Worm (Caenorhabditis elegans) whole organism, late embryonic: ENCODE results near the gene nmur-1.
A peak's percentile ranks its signal among the peaks of the same experiment; 100 is the strongest.

Experiments used
- C08G9.2 ChIP-seq: sonication (generic microtip); optimal IDR thresholded peaks from 2 replicates; lab custom pipeline; 2016; ENCODE audit warnings: mild to moderate bottlenecking, missing genetic modification characterization, moderate library complexity, missing compliant biosample characterization
- C38D4.7 ChIP-seq: fragments of 200-800 bp; sonication (Bioruptor generic); optimal IDR thresholded peaks from 2 replicates; lab custom pipeline; 2018; ENCODE audit warnings: mild to moderate bottlenecking, missing genetic modification characterization, moderate library complexity, missing compliant biosample characterization
- K02D7.2 ChIP-seq: sonication (generic microtip); optimal IDR thresholded peaks from 2 replicates; lab custom pipeline; 2017; ENCODE audit warnings: mild to moderate bottlenecking, missing genetic modification characterization, missing compliant biosample characterization
- K09A11.1 ChIP-seq: sonication (generic microtip); optimal IDR thresholded peaks from 2 replicates; lab custom pipeline; 2017; ENCODE audit warnings: antibody characterized with exemption, mild to moderate bottlenecking, missing genetic modification characterization, missing compliant biosample characterization; ENCODE audit not compliant: insufficient read depth
- T23F11.4 ChIP-seq: fragments of 200-800 bp; sonication (Bioruptor generic); optimal IDR thresholded peaks from 2 replicates; lab custom pipeline; 2018; ENCODE audit warnings: mild to moderate bottlenecking, missing genetic modification characterization, missing compliant biosample characterization
- ceh-19 ChIP-seq: fragments of 200-800 bp; sonication (Bioruptor generic); optimal IDR thresholded peaks from 2 replicates; lab custom pipeline; 2018; ENCODE audit warnings: mild to moderate bottlenecking, missing genetic modification characterization, missing compliant biosample characterization
- ceh-2 ChIP-seq: sonication (generic microtip); optimal IDR thresholded peaks from 2 replicates; lab custom pipeline; 2016; ENCODE audit warnings: missing genotype, missing genetic modification characterization, missing compliant biosample characterization
- ceh-24 ChIP-seq: sonication (generic microtip); optimal IDR thresholded peaks from 2 replicates; lab custom pipeline; 2016; ENCODE audit warnings: mild to moderate bottlenecking, missing genetic modification characterization, missing compliant biosample characterization
- ceh-30 ChIP-seq: fragments of 150-350 bp; optimal IDR thresholded peaks from 2 replicates; lab custom pipeline; 2014; ENCODE audit warnings: missing biosample characterization, missing genetic modification characterization
- ceh-31 ChIP-seq: sonication (generic microtip); optimal IDR thresholded peaks from 2 replicates; lab custom pipeline; 2016; ENCODE audit warnings: missing genetic modification characterization, missing compliant biosample characterization
- ceh-34 ChIP-seq: sonication (generic microtip); optimal IDR thresholded peaks from 2 replicates; lab custom pipeline; 2016; ENCODE audit warnings: mild to moderate bottlenecking, missing genetic modification characterization, missing compliant biosample characterization
- ceh-45 ChIP-seq: fragments of 200-800 bp; sonication (Bioruptor generic); IDR thresholded peaks from 2 replicates; pipeline ENCODE4 v1.3.6; 2022; ENCODE audit warnings: missing genetic modification reagents, missing genetic modification characterization, missing compliant biosample characterization
- ceh-48 ChIP-seq: sonication (generic microtip); optimal IDR thresholded peaks from 2 replicates; lab custom pipeline; 2016; ENCODE audit warnings: missing genetic modification characterization, inconsistent platforms, missing compliant biosample characterization
- ceh-9 ChIP-seq: sonication (generic microtip); optimal IDR thresholded peaks from 2 replicates; lab custom pipeline; 2016; ENCODE audit warnings: mild to moderate bottlenecking, missing genetic modification characterization, inconsistent platforms, missing compliant biosample characterization
- elt-2 ChIP-seq: sonication (generic microtip); optimal IDR thresholded peaks from 2 replicates; lab custom pipeline; 2016; ENCODE audit warnings: missing genetic modification reagents, missing genetic modification characterization, missing compliant biosample characterization
- ets-4 ChIP-seq: sonication (generic microtip); optimal IDR thresholded peaks from 2 replicates; lab custom pipeline; 2016; ENCODE audit warnings: missing genetic modification characterization, missing compliant biosample characterization
- fkh-10 ChIP-seq: fragments of 150-350 bp; optimal IDR thresholded peaks from 2 replicates; lab custom pipeline; 2014; ENCODE audit warnings: missing biosample characterization, missing genetic modification reagents, missing genetic modification characterization
- fkh-6 ChIP-seq: sonication (generic microtip); optimal IDR thresholded peaks from 2 replicates; lab custom pipeline; 2016; ENCODE audit warnings: missing genetic modification characterization, missing compliant biosample characterization
- hlh-8 ChIP-seq: sonication (generic microtip); optimal IDR thresholded peaks from 2 replicates; lab custom pipeline; 2016; ENCODE audit warnings: missing genotype, missing genetic modification characterization, missing compliant biosample characterization
- lim-6 ChIP-seq: sonication (generic microtip); optimal IDR thresholded peaks from 2 replicates; lab custom pipeline; 2016; ENCODE audit warnings: missing genetic modification characterization, missing compliant biosample characterization
- mec-3 ChIP-seq: sonication (generic microtip); optimal IDR thresholded peaks from 2 replicates; lab custom pipeline; 2016; ENCODE audit warnings: borderline replicate concordance, missing genetic modification characterization, missing compliant biosample characterization
- nhr-11 ChIP-seq: fragments of 150-350 bp; optimal IDR thresholded peaks from 2 replicates; lab custom pipeline; 2014; ENCODE audit warnings: missing biosample characterization, missing genetic modification characterization
- npax-4 ChIP-seq: sonication (generic microtip); optimal IDR thresholded peaks from 2 replicates; lab custom pipeline; 2016; ENCODE audit warnings: missing genetic modification characterization, missing compliant biosample characterization
- odd-2 ChIP-seq: sonication (generic microtip); optimal IDR thresholded peaks from 2 replicates; lab custom pipeline; 2017; ENCODE audit warnings: antibody characterized with exemption, mild to moderate bottlenecking, missing genetic modification characterization, missing compliant biosample characterization
- pax-1 ChIP-seq: fragments of 150-350 bp; optimal IDR thresholded peaks from 2 replicates; lab custom pipeline; 2014; ENCODE audit warnings: missing biosample characterization, missing genetic modification characterization
- pha-2 ChIP-seq: sonication (generic microtip); optimal IDR thresholded peaks from 2 replicates; lab custom pipeline; 2017; ENCODE audit warnings: mild to moderate bottlenecking, missing genetic modification characterization, missing compliant biosample characterization
- pha-4 ChIP-seq: fragments of 150-350 bp; optimal IDR thresholded peaks from 2 replicates; lab custom pipeline; 2018; ENCODE audit warnings: missing biosample characterization, missing genetic modification reagents, missing genetic modification characterization
- rnt-1 ChIP-seq: sonication (generic microtip); optimal IDR thresholded peaks from 2 replicates; lab custom pipeline; 2016; ENCODE audit warnings: missing genetic modification characterization, missing compliant biosample characterization
- sdc-2 ChIP-seq: sonication (generic microtip); optimal IDR thresholded peaks from 2 replicates; lab custom pipeline; 2016; ENCODE audit warnings: missing genotype, missing genetic modification characterization, missing compliant biosample characterization
- sox-4 ChIP-seq: sonication (generic microtip); optimal IDR thresholded peaks from 2 replicates; lab custom pipeline; 2017; ENCODE audit warnings: mild to moderate bottlenecking, missing genetic modification characterization, inconsistent platforms, missing compliant biosample characterization
- syd-9 ChIP-seq: sonication (generic microtip); optimal IDR thresholded peaks from 2 replicates; lab custom pipeline; 2016; ENCODE audit warnings: mild to moderate bottlenecking, missing genetic modification characterization, moderate library complexity, missing compliant biosample characterization
- tbx-7 ChIP-seq: sonication (generic microtip); optimal IDR thresholded peaks from 2 replicates; lab custom pipeline; 2016; ENCODE audit warnings: missing genotype, missing genetic modification characterization, missing compliant biosample characterization
- ttx-3 ChIP-seq: sonication (generic microtip); optimal IDR thresholded peaks from 2 replicates; lab custom pipeline; 2016; ENCODE audit warnings: missing genetic modification reagents, missing genetic modification characterization, missing compliant biosample characterization
- unc-42 ChIP-seq: sonication (generic microtip); optimal IDR thresholded peaks from 2 replicates; lab custom pipeline; 2016; ENCODE audit warnings: missing genotype, missing genetic modification characterization, missing compliant biosample characterization
- unc-55 ChIP-seq: sonication (generic microtip); optimal IDR thresholded peaks from 2 replicates; lab custom pipeline; 2017; ENCODE audit warnings: missing biosample characterization, missing genetic modification reagents, missing genetic modification characterization

nmur-1 gene

ce11 chrX:8980676-8981075 is at the start of gene nmur-1:
TSS of gene nmur-1 (plus strand) at chrX:8980976.
- TF ChIP-seq hlh-8 (tag; lab: Kevin White, UChicago) (no peak), elt-2 (tag; lab: Kevin White, UChicago) (no peak), ceh-9 (tag; lab: Kevin White, UChicago) (no peak), npax-4 (tag; lab: Kevin White, UChicago) (no peak), K09A11.1 (tag; lab: Kevin White, UChicago) (no peak), ceh-24 (tag; lab: Kevin White, UChicago) (no peak), odd-2 (tag; lab: Kevin White, UChicago) (no peak), pha-4 (tag; lab: Kevin White, UChicago) (no peak), unc-42 (tag; lab: Kevin White, UChicago) (no peak), sox-4 (tag; lab: Kevin White, UChicago) (no peak), ceh-45 (GFP tag; lab: Robert Waterston, UW) (no peak), nhr-11 (tag; lab: Kevin White, UChicago) (no peak)

ce11 chrX:8931647-8932046 is 49.1 kb upstream of the nmur-1 start:
- no peak for TF ChIP-seq pha-2 (tag; lab: Kevin White, UChicago)

ce11 chrX:8932387-8932786 is 48.4 kb upstream of the nmur-1 start:
- TF ChIP-seq ttx-3 (tag; lab: Kevin White, UChicago): no peak
- peak; percentile 87 for TF ChIP-seq elt-2 (tag; lab: Kevin White, UChicago)

ce11 chrX:8933508-8933907 is 47.3 kb upstream of the nmur-1 start:
- TF ChIP-seq ttx-3 (tag; lab: Kevin White, UChicago): no peak
- TF ChIP-seq mec-3 (tag; lab: Kevin White, UChicago): no peak
- no peak for TF ChIP-seq ceh-30 (tag; lab: Kevin White, UChicago)
- TF ChIP-seq ceh-31 (tag; lab: Kevin White, UChicago): no peak
- TF ChIP-seq unc-55 (GFP tag; lab: Kevin White, UChicago): no peak
- no peak for TF ChIP-seq fkh-10
- no peak for TF ChIP-seq elt-2 (tag; lab: Kevin White, UChicago)

ce11 chrX:8934246-8934645 is 46.5 kb upstream of the nmur-1 start:
- TF ChIP-seq pax-1 (tag; lab: Kevin White, UChicago): no peak
- TF ChIP-seq rnt-1 (tag; lab: Kevin White, UChicago): no peak
- TF ChIP-seq ceh-45 (GFP tag; lab: Robert Waterston, UW): no peak

ce11 chrX:8934988-8935387 is 45.8 kb upstream of the nmur-1 start:
- TF ChIP-seq ceh-2 (no peak), ceh-19 (GFP tag; lab: Kevin White, UChicago) (no peak), fkh-10 (no peak), lim-6 (no peak), sdc-2 (tag; lab: Kevin White, UChicago) (no peak), odd-2 (tag; lab: Kevin White, UChicago) (no peak), T23F11.4 (GFP tag; lab: Kevin White, UChicago) (no peak), C08G9.2 (tag; lab: Kevin White, UChicago) (no peak), K02D7.2 (tag; lab: Kevin White, UChicago) (no peak), pha-2 (tag; lab: Kevin White, UChicago) (no peak), C38D4.7 (GFP tag; lab: Kevin White, UChicago) (no peak), syd-9 (tag; lab: Kevin White, UChicago) (no peak), ceh-24 (tag; lab: Kevin White, UChicago) (no peak), fkh-6 (tag; lab: Kevin White, UChicago) (no peak), tbx-7 (tag; lab: Kevin White, UChicago) (no peak), ceh-34 (tag; lab: Kevin White, UChicago) (no peak), ceh-48 (tag; lab: Kevin White, UChicago) (no peak), ets-4 (tag; lab: Kevin White, UChicago) (no peak)
